Worm (Caenorhabditis elegans): ENCODE data around the gene srm-6.
"Not testable (repeated sequence)": the region's sequence is repeated elsewhere in the genome, so short reads cannot be mapped to it uniquely, and the experiment has no call there.

Gene srm-6

ce11 chrV:14296499-14296898 lies 40.3 kb upstream of the srm-6 start, which contains the start of gene F14D7.3:
Gene F14D7.3, plus strand, starts transcription at chrV:14296799.
- TF ChIP-seq mls-2 (tag; optimal IDR thresholded peaks at IDR 0.05): no peak
- no peak for TF ChIP-seq ceh-83 (GFP tag; optimal IDR thresholded peaks at IDR 0.05)
- TF ChIP-seq ceh-43 (GFP tag; optimal IDR thresholded peaks at IDR 0.05): no peak
- TF ChIP-seq nhr-12 (tag; optimal IDR thresholded peaks at IDR 0.05): no peak
- TF ChIP-seq nhr-76 (tag; optimal IDR thresholded peaks at IDR 0.05): no peak
- no peak for TF ChIP-seq unc-39 (tag; optimal IDR thresholded peaks at IDR 0.05)
- TF ChIP-seq hlh-1 (tag; optimal IDR thresholded peaks at IDR 0.05): no peak
- TF ChIP-seq elt-3 (tag; optimal IDR thresholded peaks at IDR 0.05): no peak
- TF ChIP-seq ceh-39 (tag; optimal IDR thresholded peaks at IDR 0.05): no peak
- TF ChIP-seq cnd-1 (tag; optimal IDR thresholded peaks at IDR 0.05): no peak
- no peak for TF ChIP-seq sptf-1 (tag; optimal IDR thresholded peaks at IDR 0.05)
- no peak for TF ChIP-seq ham-2 (GFP tag; optimal IDR thresholded peaks at IDR 0.05)
- no peak for TF ChIP-seq lsy-2 (tag; optimal IDR thresholded peaks at IDR 0.05)
- no peak for TF ChIP-seq M03D4.4 (tag; optimal IDR thresholded peaks at IDR 0.05)

- no peak for TF ChIP-seq sptf-1 (tag; optimal IDR thresholded peaks at IDR 0.05)
- TF ChIP-seq mep-1 (tag; optimal IDR thresholded peaks at IDR 0.05): no peak
- no peak for TF ChIP-seq M03D4.4 (tag; optimal IDR thresholded peaks at IDR 0.05)
- no peak for TF ChIP-seq flh-1 (GFP tag; optimal IDR thresholded peaks at IDR 0.05)
- TF ChIP-seq nhr-76 (tag; optimal IDR thresholded peaks at IDR 0.05): no peak
- no peak for TF ChIP-seq blmp-1 (tag; optimal IDR thresholded peaks at IDR 0.05)
- no peak for TF ChIP-seq snpc-4 (tag; optimal IDR thresholded peaks at IDR 0.05)
- TF ChIP-seq unc-62 (GFP tag; optimal IDR thresholded peaks at IDR 0.05): no peak
- no peak for TF ChIP-seq lin-13 (tag; optimal IDR thresholded peaks at IDR 0.05)
- TF ChIP-seq ceh-83 (GFP tag; optimal IDR thresholded peaks at IDR 0.05): no peak
- TF ChIP-seq nhr-2 (tag; optimal IDR thresholded peaks at IDR 0.05): no peak
Observed at ce11 chrV:14299569-14300064, 37.1 kb upstream of the srm-6 start, which contains the start of the genes spig-3 and F14D7.12. Gene spig-3, minus strand, starts transcription at chrV:14299669. Gene F14D7.12, plus strand, starts transcription at chrV:14300014.

ce11 chrV:14301076-14301475 lies 35.7 kb upstream of the srm-6 start, which contains the start of gene F14D7.6:
Gene F14D7.6, plus strand, starts transcription at chrV:14301413.
- TF ChIP-seq M03D4.4 (tag; optimal IDR thresholded peaks at IDR 0.05) (no peak), ztf-11 (tag; optimal IDR thresholded peaks at IDR 0.05) (no peak), pha-4 (tag; optimal IDR thresholded peaks at IDR 0.05) (no peak), zip-8 (tag; optimal IDR thresholded peaks at IDR 0.05) (no peak), unc-62 (GFP tag; optimal IDR thresholded peaks at IDR 0.05) (no peak), blmp-1 (tag; optimal IDR thresholded peaks at IDR 0.05) (no peak), nhr-2 (tag; optimal IDR thresholded peaks at IDR 0.05) (no peak), mls-2 (tag; optimal IDR thresholded peaks at IDR 0.05) (no peak), flh-1 (GFP tag; optimal IDR thresholded peaks at IDR 0.05) (no peak)

ce11 chrV:14306771-14307170 lies 30.0 kb upstream of the srm-6 start, which contains the start of gene spig-4:
Gene spig-4, minus strand, starts transcription at chrV:14306871.
- not testable (repeated sequence) for TF ChIP-seq M03D4.4 (tag; optimal IDR thresholded peaks at IDR 0.05); elt-1 (tag; optimal IDR thresholded peaks at IDR 0.05; ENCODE audit: borderline replicate concordance, insufficient read depth); cnd-1 (tag; optimal IDR thresholded peaks at IDR 0.05)

ce11 chrV:14308164-14308563 lies 28.6 kb upstream of the srm-6 start, which contains the start of gene spig-5:
Gene spig-5, plus strand, starts transcription at chrV:14308464.
- TF ChIP-seq sptf-1, ztf-11, mab-5 (tag; optimal IDR thresholded peaks at IDR 0.05): not testable (repeated sequence)

ce11 chrV:14309632-14310031 lies 27.1 kb upstream of the srm-6 start, which contains the start of gene F14D7.14:
Gene F14D7.14, plus strand, starts transcription at chrV:14309932.
- TF ChIP-seq tbx-8 (GFP tag; optimal IDR thresholded peaks at IDR 0.05); elt-1 (tag; optimal IDR thresholded peaks at IDR 0.05; ENCODE audit: borderline replicate concordance, insufficient read depth); elt-3 (tag; optimal IDR thresholded peaks at IDR 0.05): not testable (repeated sequence)

ce11 chrV:14311115-14311514 lies 25.6 kb upstream of the srm-6 start, which contains the start of gene ddn-3:
Gene ddn-3, minus strand, starts transcription at chrV:14311215.
- TF ChIP-seq elt-1 (tag; optimal IDR thresholded peaks at IDR 0.05; ENCODE audit: borderline replicate concordance, insufficient read depth) (no peak), tbx-8 (GFP tag; optimal IDR thresholded peaks at IDR 0.05) (no peak), nhr-28 (tag; optimal IDR thresholded peaks at IDR 0.05) (no peak), unc-62 (GFP tag; optimal IDR thresholded peaks at IDR 0.05) (no peak), nhr-76 (tag; optimal IDR thresholded peaks at IDR 0.05) (no peak), mab-5 (tag; optimal IDR thresholded peaks at IDR 0.05) (no peak), lsy-2 (tag; optimal IDR thresholded peaks at IDR 0.05) (no peak), ham-2 (GFP tag; optimal IDR thresholded peaks at IDR 0.05) (no peak), flh-1 (GFP tag; optimal IDR thresholded peaks at IDR 0.05) (no peak), nhr-12 (tag; optimal IDR thresholded peaks at IDR 0.05) (no peak), ceh-39 (tag; optimal IDR thresholded peaks at IDR 0.05) (no peak), nhr-237 (tag; optimal IDR thresholded peaks at IDR 0.05) (no peak)

Data from whole organism, mixed stage, embryonic.